Fruit fly (Drosophila melanogaster) whole organism, embryonic: ENCODE data around the gene Cpr78Ca.

Source experiments
- Antp ChIP-seq: fragments of 200-800 bp; sonication (Bioruptor generic); optimal IDR thresholded peaks from 3 replicates; lab custom pipeline; 2016; ENCODE audit warnings: missing biosample characterization, missing genetic modification characterization
- CG10366 ChIP-seq: fragments of 200-800 bp; sonication (Bioruptor generic); IDR thresholded peaks from 2 replicates; pipeline ENCODE4 v1.3.6; 2022; ENCODE audit warnings: missing biosample characterization, missing genetic modification characterization
- CG12104 ChIP-seq: fragments of 200-800 bp; sonication (Bioruptor generic); optimal IDR thresholded peaks from 3 replicates; lab custom pipeline; 2016; ENCODE audit warnings: missing biosample characterization, missing genetic modification characterization
- CG13424 ChIP-seq: fragments of 200-800 bp; sonication (Bioruptor generic); optimal IDR thresholded peaks from 2 replicates; lab custom pipeline; 2019; ENCODE audit warnings: missing biosample characterization, mild to moderate bottlenecking, missing genetic modification characterization, moderate library complexity
- CG15696 ChIP-seq: fragments of 200-800 bp; sonication (Bioruptor generic); optimal IDR thresholded peaks from 2 replicates; lab custom pipeline; 2019; ENCODE audit warnings: missing biosample characterization, mild to moderate bottlenecking, missing genetic modification characterization, moderate library complexity
- CG1602 ChIP-seq: fragments of 200-800 bp; sonication (Bioruptor generic); optimal IDR thresholded peaks from 3 replicates; lab custom pipeline; 2016; ENCODE audit warnings: missing biosample characterization, missing genetic modification characterization
- CG17829 ChIP-seq: fragments of 200-800 bp; optimal IDR thresholded peaks from 2 replicates; lab custom pipeline; 2019; ENCODE audit warnings: missing biosample characterization, mild to moderate bottlenecking, missing genetic modification characterization, moderate library complexity
- CG18764 ChIP-seq: fragments of 200-800 bp; sonication (Bioruptor generic); optimal IDR thresholded peaks from 3 replicates; lab custom pipeline; 2016; ENCODE audit warnings: missing biosample characterization, missing genetic modification characterization
- CG31388 ChIP-seq: fragments of 200-800 bp; sonication (Bioruptor generic); optimal IDR thresholded peaks from 2 replicates; lab custom pipeline; 2016; ENCODE audit warnings: missing biosample characterization, missing genetic modification characterization
- CG34224 ChIP-seq: fragments of 200-800 bp; sonication (Bioruptor generic); IDR thresholded peaks from 3 replicates; pipeline ENCODE4 v1.3.6; 2022; ENCODE audit warnings: missing biosample characterization, missing genetic modification characterization; ENCODE audit not compliant: partially characterized antibody
- CG3995 ChIP-seq: fragments of 200-800 bp; sonication (Bioruptor generic); optimal IDR thresholded peaks from 3 replicates; lab custom pipeline; 2016; ENCODE audit warnings: missing biosample characterization, missing genetic modification characterization
- CG4854 ChIP-seq: fragments of 200-800 bp; sonication (Bioruptor generic); optimal IDR thresholded peaks from 2 replicates; lab custom pipeline; 2016; ENCODE audit warnings: missing biosample characterization, missing genetic modification characterization, inconsistent platforms
- CG6683 ChIP-seq: fragments of 200-800 bp; sonication (Bioruptor generic); optimal IDR thresholded peaks from 2 replicates; lab custom pipeline; 2017; ENCODE audit warnings: missing biosample characterization, mild to moderate bottlenecking, missing genetic modification characterization, missing genetic modification reagents
- CG7357 ChIP-seq: fragments of 200-800 bp; sonication (Bioruptor generic); IDR thresholded peaks from 3 replicates; pipeline ENCODE4 v1.3.6; 2022; ENCODE audit warnings: missing biosample characterization, missing genetic modification characterization
- CG7786 ChIP-seq: fragments of 200-800 bp; sonication (Bioruptor generic); optimal IDR thresholded peaks from 2 replicates; lab custom pipeline; 2016; ENCODE audit warnings: missing biosample characterization, missing genetic modification characterization
- CG8281 ChIP-seq: fragments of 200-800 bp; sonication (Bioruptor generic); optimal IDR thresholded peaks from 2 replicates; lab custom pipeline; 2018; ENCODE audit warnings: missing biosample characterization, mild to moderate bottlenecking, missing genetic modification characterization, moderate library complexity
- D ChIP-seq, 2 experiments: fragments of 200-800 bp in 1 of 2; fragments of >200 bp in 1 of 2; sonication (Bioruptor generic) in 1 of 2; optimal IDR thresholded peaks; 2 replicates in 1 of 2; 3 replicates in 1 of 2; lab custom pipeline; 2017; ENCODE audit warnings: mild to moderate bottlenecking in 1 of 2, missing biosample characterization in 1 of 2, missing genetic modification characterization in 1 of 2, missing genetic modification reagents in 1 of 2
- Dbx ChIP-seq: fragments of 200-800 bp; sonication (Bioruptor generic); IDR thresholded peaks from 3 replicates; pipeline ENCODE4 v1.3.6; 2022; ENCODE audit warnings: missing biosample characterization, missing genetic modification characterization
- Dll ChIP-seq: fragments of 200-800 bp; sonication (Bioruptor generic); IDR thresholded peaks from 4 replicates; pipeline ENCODE4 v1.3.6; 2022; ENCODE audit warnings: missing biosample characterization, missing genetic modification characterization; ENCODE audit not compliant: partially characterized antibody
- Eip74EF ChIP-seq, 2 experiments: fragments of 200-800 bp in 1 of 2; fragments of >200 bp in 1 of 2; sonication (Bioruptor generic) in 1 of 2; optimal IDR thresholded peaks; 2 replicates each; lab custom pipeline; 2017 to 2019; ENCODE audit warnings: missing biosample characterization in 2 of 2, missing genetic modification characterization in 2 of 2, mild to moderate bottlenecking in 1 of 2, moderate library complexity in 1 of 2
- H15 ChIP-seq: fragments of 200-800 bp; sonication (Bioruptor generic); IDR thresholded peaks from 3 replicates; pipeline ENCODE4 v1.3.6; 2022; ENCODE audit warnings: missing biosample characterization, missing genetic modification characterization
- Hr78 ChIP-seq, 2 experiments: fragments of 200-800 bp in 1 of 2; fragments of >200 bp in 1 of 2; sonication (Bioruptor generic) in 1 of 2; optimal IDR thresholded peaks; 2 replicates each; lab custom pipeline; 2017 to 2019; ENCODE audit warnings: missing biosample characterization in 2 of 2, missing genetic modification characterization in 2 of 2, mild to moderate bottlenecking in 1 of 2, moderate library complexity in 1 of 2
- Lhr ChIP-seq: fragments of 200-800 bp; sonication (Bioruptor generic); optimal IDR thresholded peaks from 3 replicates; lab custom pipeline; 2017; ENCODE audit warnings: mild to moderate bottlenecking, missing biosample characterization, missing genetic modification reagents, missing genetic modification characterization
- TFAM ChIP-seq: fragments of 200-800 bp; sonication (Bioruptor generic); optimal IDR thresholded peaks from 2 replicates; lab custom pipeline; 2017; ENCODE audit warnings: missing biosample characterization, missing genetic modification characterization, inconsistent platforms
- Usf ChIP-seq: fragments of 200-800 bp; sonication (Bioruptor generic); optimal IDR thresholded peaks from 2 replicates; lab custom pipeline; 2017; ENCODE audit warnings: missing genotype, missing biosample characterization, missing genetic modification characterization
- abd-A ChIP-seq: fragments of 200-800 bp; sonication (Bioruptor generic); optimal IDR thresholded peaks from 3 replicates; lab custom pipeline; 2019; ENCODE audit warnings: missing biosample characterization, mild to moderate bottlenecking, missing genetic modification characterization, moderate library complexity
- al ChIP-seq: fragments of 200-800 bp; sonication (Bioruptor generic); IDR thresholded peaks from 2 replicates; pipeline ENCODE4 v1.3.6; 2022; ENCODE audit warnings: missing biosample characterization, missing genetic modification characterization
- ato ChIP-seq: fragments of 200-800 bp; sonication (Bioruptor generic); IDR thresholded peaks from 2 replicates; pipeline ENCODE4 v1.3.6; 2022; ENCODE audit warnings: missing biosample characterization, missing genetic modification characterization; ENCODE audit not compliant: partially characterized antibody
- bsh ChIP-seq, 2 experiments: fragments of 200-800 bp; sonication (Bioruptor generic); optimal IDR thresholded peaks; 2 replicates each; lab custom pipeline; 2017 to 2018; ENCODE audit warnings: mild to moderate bottlenecking in 2 of 2, missing biosample characterization in 2 of 2, missing genetic modification characterization in 2 of 2, moderate library complexity in 1 of 2
- chn ChIP-seq: fragments of 200-800 bp; sonication (Bioruptor generic); optimal IDR thresholded peaks from 2 replicates; lab custom pipeline; 2016; ENCODE audit warnings: missing biosample characterization, missing genetic modification characterization
- dmrt11E ChIP-seq: fragments of 200-800 bp; sonication (Bioruptor generic); optimal IDR thresholded peaks from 3 replicates; lab custom pipeline; 2018; ENCODE audit warnings: missing biosample characterization, mild to moderate bottlenecking, missing genetic modification characterization, moderate library complexity
- dpn ChIP-seq, 2 experiments: fragments of 200-800 bp; sonication (Bioruptor generic); optimal IDR thresholded peaks; 3 replicates each; lab custom pipeline; 2016; ENCODE audit warnings: missing biosample characterization in 2 of 2, missing genetic modification characterization in 2 of 2
- fd64A ChIP-seq: fragments of 200-800 bp; sonication (Bioruptor generic); optimal IDR thresholded peaks from 3 replicates; lab custom pipeline; 2018; ENCODE audit warnings: missing biosample characterization, mild to moderate bottlenecking, missing genetic modification characterization
- gcm ChIP-seq: fragments of 200-800 bp; sonication (Bioruptor generic); optimal IDR thresholded peaks from 2 replicates; lab custom pipeline; 2019; ENCODE audit warnings: missing biosample characterization, mild to moderate bottlenecking, missing genetic modification characterization, moderate library complexity
- gfzf ChIP-seq: fragments of 200-800 bp; sonication (Bioruptor generic); optimal IDR thresholded peaks from 2 replicates; lab custom pipeline; 2016; ENCODE audit warnings: missing biosample characterization, mild to moderate bottlenecking, missing genetic modification characterization, moderate library complexity
- gro ChIP-seq: fragments of 200-800 bp; sonication (Bioruptor generic); optimal IDR thresholded peaks from 2 replicates; lab custom pipeline; 2016; ENCODE audit warnings: missing biosample characterization, missing genetic modification characterization
- ind ChIP-seq: fragments of 200-800 bp; sonication (Bioruptor generic); optimal IDR thresholded peaks from 3 replicates; lab custom pipeline; 2016; ENCODE audit warnings: missing biosample characterization, missing genetic modification characterization
- inv ChIP-seq: fragments of 200-800 bp; sonication (Bioruptor generic); IDR thresholded peaks from 2 replicates; pipeline ENCODE4 v1.3.6; 2022; ENCODE audit warnings: missing biosample characterization, missing genetic modification characterization; ENCODE audit not compliant: partially characterized antibody
- jigr1 ChIP-seq: fragments of 200-800 bp; sonication (Bioruptor generic); IDR thresholded peaks from 3 replicates; pipeline ENCODE4 v1.3.6; 2022; ENCODE audit warnings: missing biosample characterization, missing genetic modification characterization
- kah ChIP-seq: fragments of 200-800 bp; sonication (Bioruptor generic); optimal IDR thresholded peaks from 2 replicates; lab custom pipeline; 2018; ENCODE audit warnings: missing biosample characterization, mild to moderate bottlenecking, missing genetic modification characterization
- lab ChIP-seq: fragments of 200-800 bp; sonication (Bioruptor generic); optimal IDR thresholded peaks from 3 replicates; lab custom pipeline; 2017; ENCODE audit warnings: missing biosample characterization, missing genetic modification characterization, mild to moderate bottlenecking, moderate library complexity, missing genetic modification reagents
- nmo ChIP-seq: fragments of 200-800 bp; sonication (Bioruptor generic); optimal IDR thresholded peaks from 2 replicates; lab custom pipeline; 2018; ENCODE audit warnings: missing biosample characterization, mild to moderate bottlenecking, missing genetic modification characterization, moderate library complexity
- sens ChIP-seq: fragments of 200-800 bp; sonication (Bioruptor generic); peaks from one replicate; lab custom pipeline; 2016; ENCODE audit warnings: missing biosample characterization, missing genetic modification characterization
- sim ChIP-seq: fragments of 200-800 bp; sonication (Bioruptor generic); IDR thresholded peaks from 2 replicates; pipeline ENCODE4 v1.3.6; 2022; ENCODE audit warnings: missing biosample characterization, missing genetic modification characterization
- sisA ChIP-seq: fragments of 200-800 bp; sonication (Bioruptor generic); IDR thresholded peaks from 2 replicates; pipeline ENCODE4 v1.3.6; 2022; ENCODE audit warnings: missing biosample characterization, missing genetic modification characterization
- sob ChIP-seq: fragments of 200-800 bp; sonication (Bioruptor generic); IDR thresholded peaks from 2 replicates; pipeline ENCODE4 v1.3.6; 2022; ENCODE audit warnings: missing biosample characterization, missing genetic modification characterization
- zfh1 ChIP-seq: fragments of 200-800 bp; sonication (Bioruptor generic); IDR thresholded peaks from 3 replicates; pipeline ENCODE4 v1.3.6; 2022; ENCODE audit warnings: missing biosample characterization, missing genetic modification characterization

Cpr78Ca gene

DNA sequence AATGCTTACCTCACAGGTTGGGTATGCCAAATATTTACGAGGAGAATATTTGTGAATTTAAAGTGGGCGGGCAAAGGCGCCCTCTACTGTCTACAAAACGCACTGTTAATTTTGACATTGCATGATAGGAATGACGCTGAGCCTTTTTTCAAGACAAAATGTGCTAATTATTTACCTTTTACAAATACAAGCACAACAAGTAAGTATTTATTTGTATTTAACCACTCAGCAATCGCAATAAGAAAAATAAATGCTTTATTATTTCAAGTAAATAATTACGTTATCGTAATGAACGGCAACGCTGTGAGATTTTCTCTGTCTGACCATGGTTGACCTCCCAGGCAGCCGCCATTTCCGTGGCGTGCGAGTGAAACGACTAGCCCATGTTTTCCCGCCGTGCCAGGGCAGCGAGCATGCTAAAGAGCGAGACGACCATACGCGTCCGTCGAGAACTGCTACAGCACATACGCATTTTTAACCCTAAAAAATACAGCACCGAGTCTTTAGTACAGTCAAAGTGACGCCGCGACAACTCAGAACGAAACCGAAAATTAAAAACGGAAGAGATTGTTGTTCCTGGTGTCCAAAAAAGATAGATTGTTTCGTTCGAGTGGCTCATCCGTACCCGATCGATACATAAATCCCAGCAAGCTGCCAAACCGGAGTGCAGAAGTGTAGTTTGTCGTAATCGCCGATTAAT is 6.8 kb downstream of the Cpr78Ca start, which contains the start of the genes CG12974 and pzg (continued):
- TF ChIP-seq CG34224, result peak; percentile 69; the same call in 1 of the 3 replicates
- peak; percentile 83 for TF ChIP-seq CG1602 (GFP tag; lab: Kevin White, UChicago)
- peak; percentile 80 for TF ChIP-seq al (GFP tag; lab: Robert Waterston, UW)
- no peak for TF ChIP-seq gcm (GFP tag; lab: Kevin White, UChicago)
- peak; percentile 94 for TF ChIP-seq nmo (GFP tag; lab: Kevin White, UChicago)
- TF ChIP-seq Lhr, result peak; percentile 85
- peak; percentile 70 for TF ChIP-seq gfzf (GFP tag; lab: Kevin White, UChicago)
- peak; percentile 93 for TF ChIP-seq sob
- TF ChIP-seq zfh1, result peak; percentile 78
- peak in 1 of 2 experiments; percentile 5 for TF ChIP-seq Eip74EF (GFP tag; optimal IDR thresholded peaks at IDR 0.05; lab: Kevin White, UChicago)
- TF ChIP-seq abd-A, result peak; percentile 63
- TF ChIP-seq Antp (GFP tag; lab: Kevin White, UChicago), result peak; percentile 55
- peak; percentile 80 for TF ChIP-seq CG12104 (GFP tag; lab: Kevin White, UChicago)
- peak; percentile 38 for TF ChIP-seq kah (GFP tag; lab: Kevin White, UChicago)
- TF ChIP-seq CG4854 (GFP tag; lab: Kevin White, UChicago), result peak; percentile 23
- peak; percentile 5 for TF ChIP-seq CG31388 (GFP tag; lab: Kevin White, UChicago)
- TF ChIP-seq jigr1 (GFP tag; lab: Robert Waterston, UW), result peak; percentile 64; the same call in 1 of the 3 replicates
- TF ChIP-seq Usf, result peak; percentile 61
- TF ChIP-seq ind (GFP tag; lab: Kevin White, UChicago), result peak; percentile 64
- peak; percentile 72; the same call in 2 of the 3 replicates for TF ChIP-seq CG7357
- no peak for TF ChIP-seq D (optimal IDR thresholded peaks at IDR 0.05; lab: Kevin White, UChicago)
- peak; percentile 63 for TF ChIP-seq D (GFP tag; optimal IDR thresholded peaks at IDR 0.05; lab: Kevin White, UChicago)
- TF ChIP-seq CG3995 (GFP tag; lab: Kevin White, UChicago), result peak; percentile 61
- no peak for TF ChIP-seq CG6683 (GFP tag; lab: Kevin White, UChicago)
- TF ChIP-seq CG15696 (tag; lab: Kevin White, UChicago), result peak; percentile 94
- peak; percentile 87 for TF ChIP-seq H15 (GFP tag; lab: Robert Waterston, UW)
- TF ChIP-seq sisA, result peak; percentile 95
- TF ChIP-seq TFAM (GFP tag; lab: Kevin White, UChicago), result no peak
- peak; percentile 22 for TF ChIP-seq fd64A (GFP tag; lab: Kevin White, UChicago)
- peak; percentile 69; the same call in 3 of the 4 replicates for TF ChIP-seq Dll (GFP tag; lab: Robert Waterston, UW)
- TF ChIP-seq dmrt11E, result peak; percentile 95
- 0 out of 2 replicates have a peak, but pooled peaks have one; percentile 44 for TF ChIP-seq sim (GFP tag; lab: Robert Waterston, UW)
- peak; percentile 86 for TF ChIP-seq chn
- TF ChIP-seq Dbx (GFP tag; lab: Robert Waterston, UW), result peak; percentile 91
- TF ChIP-seq sens (GFP tag; lab: Kevin White, UChicago), result peak; percentile 82
- TF ChIP-seq bsh (GFP tag; optimal IDR thresholded peaks at IDR 0.05; lab: Kevin White, UChicago), result peak in 1 of 2 experiments; percentile 69
- peak; percentile 67; the same call in 1 of the 2 replicates for TF ChIP-seq ato (GFP tag; lab: Robert Waterston, UW)
- TF ChIP-seq CG18764 (GFP tag; lab: Kevin White, UChicago), result peak; percentile 97
- TF ChIP-seq inv, result peak; percentile 85
- peak; percentile 84 for TF ChIP-seq CG17829
- TF ChIP-seq CG10366 (GFP tag; lab: Robert Waterston, UW), result peak; percentile 84
- TF ChIP-seq gro (GFP tag; lab: Kevin White, UChicago), result peak; percentile 7
- TF ChIP-seq CG7786 (GFP tag; lab: Kevin White, UChicago), result peak; percentile 67
- peak; percentile 68 for TF ChIP-seq lab (GFP tag; lab: Kevin White, UChicago)
- TF ChIP-seq Hr78 (GFP tag; optimal IDR thresholded peaks at IDR 0.05; lab: Kevin White, UChicago), result peak in 1 of 2 experiments; percentile 39
- TF ChIP-seq CG13424 (tag; lab: Kevin White, UChicago), result peak; percentile 96
- TF ChIP-seq dpn (GFP tag; optimal IDR thresholded peaks at IDR 0.05; lab: Kevin White, UChicago), result peak; percentile 34 to 65
- TF ChIP-seq CG8281 (tag; lab: Kevin White, UChicago), result no peak
